Worm (Caenorhabditis elegans): ENCODE measurements around the gene pek-1.
"Not testable (repeated sequence)": the region's sequence is repeated elsewhere in the genome, so short reads cannot be mapped to it uniquely, and the experiment has no call there.

pek-1 gene

ce11 chrX:11447695-11448094 lies 33.0 kb upstream of the pek-1 start:
- TF ChIP-seq hmg-4 (GFP tag; optimal IDR thresholded peaks at IDR 0.05) (no peak), sea-1 (GFP tag; conservative IDR thresholded peaks at IDR 0.05) (no peak), tbx-37 (GFP tag; conservative IDR thresholded peaks at IDR 0.05) (no peak), aly-1 (tag; optimal IDR thresholded peaks at IDR 0.05) (no peak), scrt-1 (GFP tag; IDR thresholded peaks at IDR 0.05) (no peak), ets-7 (tag; optimal IDR thresholded peaks at IDR 0.05) (no peak), B0310.2 (tag; optimal IDR thresholded peaks at IDR 0.05) (no peak), tbx-11 (GFP tag; IDR thresholded peaks at IDR 0.05) (no peak)

- TF ChIP-seq pes-1 (GFP tag; IDR thresholded peaks at IDR 0.05): no peak
- no peak for TF ChIP-seq scrt-1 (GFP tag; IDR thresholded peaks at IDR 0.05)
- no peak for TF ChIP-seq hnd-1 (tag; optimal IDR thresholded peaks at IDR 0.05)
- no peak for TF ChIP-seq sea-1 (GFP tag; conservative IDR thresholded peaks at IDR 0.05)
- no peak for TF ChIP-seq aly-1 (tag; optimal IDR thresholded peaks at IDR 0.05)
- TF ChIP-seq ceh-36 (tag; optimal IDR thresholded peaks at IDR 0.05): no peak
- TF ChIP-seq ets-7 (tag; optimal IDR thresholded peaks at IDR 0.05): no peak
- TF ChIP-seq flt-1 (GFP tag; IDR thresholded peaks at IDR 0.05): no peak
- no peak for TF ChIP-seq B0310.2 (tag; optimal IDR thresholded peaks at IDR 0.05)
- no peak for TF ChIP-seq ama-1 (optimal IDR thresholded peaks at IDR 0.05)
- TF ChIP-seq F13C5.2 (tag; optimal IDR thresholded peaks at IDR 0.05): no peak
- no peak for TF ChIP-seq ceh-13 (GFP tag; optimal IDR thresholded peaks at IDR 0.05)
- no peak for TF ChIP-seq tra-4 (tag; optimal IDR thresholded peaks at IDR 0.05)
- no peak for TF ChIP-seq tbx-37 (GFP tag; conservative IDR thresholded peaks at IDR 0.05)
- TF ChIP-seq tbx-11 (GFP tag; IDR thresholded peaks at IDR 0.05): no peak
- TF ChIP-seq hmg-4 (GFP tag; optimal IDR thresholded peaks at IDR 0.05): no peak
- no peak for TF ChIP-seq hmbx-1 (tag; optimal IDR thresholded peaks at IDR 0.05)
Measured at ce11 chrX:11446535-11446934, 31.8 kb upstream of the pek-1 start, which contains the start of gene igeg-2. Gene igeg-2 (minus strand): TSS chrX:11446635.

- peak; percentile 38; the same call in 1 of the 2 replicates for TF ChIP-seq flt-1 (GFP tag; IDR thresholded peaks at IDR 0.05)
Measured at ce11 chrX:11443335-11443734, 28.6 kb upstream of the pek-1 start.

- not testable (repeated sequence) for TF ChIP-seq ceh-13 (GFP tag; optimal IDR thresholded peaks at IDR 0.05); hmbx-1 (tag; optimal IDR thresholded peaks at IDR 0.05); tbx-11 (GFP tag; IDR thresholded peaks at IDR 0.05)
Measured at ce11 chrX:11439740-11440139, 25.1 kb upstream of the pek-1 start, which contains the start of gene F46C3.7. Gene F46C3.7 (plus strand): TSS chrX:11440040.

- TF ChIP-seq ceh-13 (GFP tag; optimal IDR thresholded peaks at IDR 0.05) (no peak), pes-1 (GFP tag; IDR thresholded peaks at IDR 0.05) (no peak), flt-1 (GFP tag; IDR thresholded peaks at IDR 0.05) (no peak), hmbx-1 (tag; optimal IDR thresholded peaks at IDR 0.05) (no peak), F13C5.2 (tag; optimal IDR thresholded peaks at IDR 0.05) (no peak), ama-1 (optimal IDR thresholded peaks at IDR 0.05) (no peak), tbx-37 (GFP tag; conservative IDR thresholded peaks at IDR 0.05) (no peak), tbx-11 (GFP tag; IDR thresholded peaks at IDR 0.05) (no peak), hmg-4 (GFP tag; optimal IDR thresholded peaks at IDR 0.05) (no peak), sea-1 (GFP tag; conservative IDR thresholded peaks at IDR 0.05) (no peak), B0310.2 (tag; optimal IDR thresholded peaks at IDR 0.05) (no peak), tra-4 (tag; optimal IDR thresholded peaks at IDR 0.05) (no peak), scrt-1 (GFP tag; IDR thresholded peaks at IDR 0.05) (no peak), ets-7 (tag; optimal IDR thresholded peaks at IDR 0.05) (no peak)
Measured at ce11 chrX:11437716-11438115, 23.0 kb upstream of the pek-1 start.

ce11 chrX:11435488-11435887 lies 20.8 kb upstream of the pek-1 start:
- no peak for TF ChIP-seq hmg-4 (GFP tag; optimal IDR thresholded peaks at IDR 0.05)
- no peak for TF ChIP-seq scrt-1 (GFP tag; IDR thresholded peaks at IDR 0.05)
- no peak for TF ChIP-seq hmbx-1 (tag; optimal IDR thresholded peaks at IDR 0.05)

- no peak for TF ChIP-seq hmbx-1 (tag; optimal IDR thresholded peaks at IDR 0.05)
- TF ChIP-seq ceh-36 (tag; optimal IDR thresholded peaks at IDR 0.05): no peak
- TF ChIP-seq ets-7 (tag; optimal IDR thresholded peaks at IDR 0.05): no peak
- no peak for TF ChIP-seq tbx-11 (GFP tag; IDR thresholded peaks at IDR 0.05)
- TF ChIP-seq pes-1 (GFP tag; IDR thresholded peaks at IDR 0.05): no peak
- no peak for TF ChIP-seq scrt-1 (GFP tag; IDR thresholded peaks at IDR 0.05)
- TF ChIP-seq aly-1 (tag; optimal IDR thresholded peaks at IDR 0.05): no peak
Measured at ce11 chrX:11433488-11433887, 18.8 kb upstream of the pek-1 start, which contains the start of gene hum-4. Gene hum-4 (minus strand): TSS chrX:11433588.

- TF ChIP-seq ceh-13 (GFP tag; optimal IDR thresholded peaks at IDR 0.05) (no peak), scrt-1 (GFP tag; IDR thresholded peaks at IDR 0.05) (no peak), sea-1 (GFP tag; conservative IDR thresholded peaks at IDR 0.05) (no peak), pes-1 (GFP tag; IDR thresholded peaks at IDR 0.05) (no peak), hnd-1 (tag; optimal IDR thresholded peaks at IDR 0.05) (no peak), B0310.2 (tag; optimal IDR thresholded peaks at IDR 0.05) (no peak), aly-1 (tag; optimal IDR thresholded peaks at IDR 0.05) (no peak), flt-1 (GFP tag; IDR thresholded peaks at IDR 0.05) (no peak), ceh-36 (tag; optimal IDR thresholded peaks at IDR 0.05) (no peak), ama-1 (optimal IDR thresholded peaks at IDR 0.05) (no peak), hmbx-1 (tag; optimal IDR thresholded peaks at IDR 0.05) (no peak), tra-4 (tag; optimal IDR thresholded peaks at IDR 0.05) (no peak), hmg-4 (GFP tag; optimal IDR thresholded peaks at IDR 0.05) (no peak), tbx-11 (GFP tag; IDR thresholded peaks at IDR 0.05) (no peak), F13C5.2 (tag; optimal IDR thresholded peaks at IDR 0.05) (no peak), tbx-37 (GFP tag; conservative IDR thresholded peaks at IDR 0.05) (no peak), ets-7 (tag; optimal IDR thresholded peaks at IDR 0.05) (no peak)
Measured at ce11 chrX:11427550-11427949, 12.9 kb upstream of the pek-1 start.

Measured in whole organism, early embryonic.